Worm (Caenorhabditis elegans) whole organism, young adult: ENCODE data around the gene srr-10.

Experiments
- F55B11.4 ChIP-seq: sonication (generic microtip); optimal IDR thresholded peaks from 2 replicates; lab custom pipeline; 2016; ENCODE audit warnings: missing compliant biosample characterization, missing genetic modification characterization, borderline replicate concordance; ENCODE audit not compliant: insufficient read depth
- K11D2.4 ChIP-seq: fragments of 200-800 bp; sonication (Bioruptor generic); IDR thresholded peaks from 2 replicates; pipeline ENCODE4 v1.3.6; 2022; ENCODE audit warnings: missing genetic modification reagents, missing genetic modification characterization, missing compliant biosample characterization
- madf-8 ChIP-seq: fragments of 200-800 bp; sonication (Bioruptor generic); conservative IDR thresholded peaks from 2 replicates; pipeline ENCODE4 v1.3.6; 2022; ENCODE audit warnings: missing genetic modification reagents, missing genetic modification characterization, missing compliant biosample characterization
- snpc-4 ChIP-seq, 5 experiments: fragments of 150-350 bp in 1 of 5; sonication (generic microtip) in 4 of 5; optimal IDR thresholded peaks; 2 replicates each; lab custom pipeline; 2014 to 2018; ENCODE audit warnings: missing genetic modification characterization in 5 of 5, missing biosample characterization in 3 of 5, antibody characterized with exemption in 2 of 5, mild to moderate bottlenecking in 2 of 5, missing compliant biosample characterization in 2 of 5, missing genotype in 2 of 5, moderate library complexity in 2 of 5, missing genetic modification reagents in 1 of 5
- xnd-1 ChIP-seq: sonication (generic microtip); optimal IDR thresholded peaks from 2 replicates; lab custom pipeline; 2016; ENCODE audit warnings: missing genotype, missing genetic modification reagents, missing genetic modification characterization, missing compliant biosample characterization

ce11 chrV:7781511-7781910 is 46.1 kb downstream of the srr-10 start, which contains the start of gene cyp-32A1:
- no peak for TF ChIP-seq snpc-4 (GFP tag; optimal IDR thresholded peaks at IDR 0.05; lab: Kevin White, UChicago)
- no peak for TF ChIP-seq snpc-4 (tag; optimal IDR thresholded peaks at IDR 0.05; lab: Kevin White, UChicago)
- TF ChIP-seq F55B11.4 (tag; lab: Kevin White, UChicago): no peak
- no peak for TF ChIP-seq madf-8
- no peak for TF ChIP-seq xnd-1
- no peak for TF ChIP-seq K11D2.4 (GFP tag; lab: Robert Waterston, UW)
